Fruit fly (Drosophila melanogaster) whole organism: ENCODE data around the gene CG4229.

Experiments used
- Dll ChIP-seq: fragments of >200 bp; optimal IDR thresholded peaks from 2 replicates; lab custom pipeline; 2017
- EcR ChIP-seq, 2 experiments: fragments of >200 bp; optimal IDR thresholded peaks; 2 replicates each; lab custom pipeline; 2017; ENCODE audit warnings: missing biosample characterization in 2 of 2, missing genetic modification characterization in 2 of 2, missing genetic modification reagents in 2 of 2
- pan ChIP-seq: fragments of >200 bp; optimal IDR thresholded peaks from 2 replicates; lab custom pipeline; 2017
- psq ChIP-seq: fragments of >200 bp; optimal IDR thresholded peaks from 2 replicates; lab custom pipeline; 2017
- usp ChIP-seq: fragments of >200 bp; optimal IDR thresholded peaks from 2 replicates; lab custom pipeline; 2017; ENCODE audit warnings: missing biosample characterization, missing genetic modification characterization, mixed read lengths

DNA sequence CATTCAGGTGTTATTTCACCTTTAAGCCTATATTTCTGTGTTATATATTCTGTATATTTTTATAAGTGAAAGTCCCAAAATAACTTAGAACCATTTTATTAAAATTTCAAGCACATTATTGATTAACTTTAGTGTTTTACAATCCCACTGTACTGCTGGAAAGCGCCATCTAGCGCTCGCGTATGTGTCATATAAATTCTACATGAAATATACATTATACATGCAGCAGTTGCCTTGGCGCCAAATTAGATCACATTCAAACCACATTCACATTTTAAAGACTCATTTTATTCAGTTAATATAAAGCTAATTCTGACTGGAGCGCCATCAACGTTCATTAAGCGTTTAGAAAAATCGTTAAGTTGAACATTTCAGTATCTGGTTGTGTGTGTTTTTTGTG lies 6.7 kb downstream of the CG4229 start:
- no peak for TF ChIP-seq usp (GFP tag; lab: Kevin White, UChicago)
- TF ChIP-seq pan (lab: Kevin White, UChicago) = no peak
- TF ChIP-seq EcR (GFP tag; optimal IDR thresholded peaks at IDR 0.05; lab: Kevin White, UChicago) = no peak
- no peak for TF ChIP-seq Dll (lab: Kevin White, UChicago)
- TF ChIP-seq psq (lab: Kevin White, UChicago) = no peak
